Worm (Caenorhabditis elegans) whole organism, young adult: ENCODE measurements around the gene F36A4.4.

Source experiments
- F49E8.2 ChIP-seq: sonication (generic microtip); optimal IDR thresholded peaks from 3 replicates; lab custom pipeline; 2017; ENCODE audit warnings: missing genetic modification characterization, mild to moderate bottlenecking, missing compliant biosample characterization, antibody characterized with exemption, moderate library complexity; ENCODE audit not compliant: insufficient read depth
- dpl-1 ChIP-seq: fragments of 150-350 bp; optimal IDR thresholded peaks from 2 replicates; lab custom pipeline; 2014; ENCODE audit warnings: missing biosample characterization, missing genetic modification reagents, missing genetic modification characterization
- egl-44 ChIP-seq: fragments of 200-800 bp; sonication (Bioruptor generic); IDR thresholded peaks from 2 replicates; pipeline ENCODE4 v1.3.6; 2022; ENCODE audit warnings: missing genetic modification reagents, missing genetic modification characterization, missing compliant biosample characterization
- hrde-1 ChIP-seq: sonication (generic microtip); optimal IDR thresholded peaks from 2 replicates; lab custom pipeline; 2016; ENCODE audit warnings: missing genetic modification characterization, mild to moderate bottlenecking, missing compliant biosample characterization, moderate library complexity, missing genotype, missing genetic modification reagents, borderline replicate concordance
- nhr-120 ChIP-seq: fragments of 200-800 bp; sonication (Bioruptor generic); IDR thresholded peaks from 2 replicates; pipeline ENCODE4 v1.3.6; 2022; ENCODE audit warnings: missing genetic modification characterization, missing compliant biosample characterization
- sea-2 ChIP-seq: fragments of 200-800 bp; sonication (Bioruptor generic); IDR thresholded peaks from 2 replicates; pipeline ENCODE4 v1.3.6; 2022; ENCODE audit warnings: missing genetic modification characterization, missing compliant biosample characterization
- ztf-26 ChIP-seq: sonication (generic microtip); optimal IDR thresholded peaks from 2 replicates; lab custom pipeline; 2017; ENCODE audit warnings: missing genetic modification characterization, missing compliant biosample characterization

DNA sequence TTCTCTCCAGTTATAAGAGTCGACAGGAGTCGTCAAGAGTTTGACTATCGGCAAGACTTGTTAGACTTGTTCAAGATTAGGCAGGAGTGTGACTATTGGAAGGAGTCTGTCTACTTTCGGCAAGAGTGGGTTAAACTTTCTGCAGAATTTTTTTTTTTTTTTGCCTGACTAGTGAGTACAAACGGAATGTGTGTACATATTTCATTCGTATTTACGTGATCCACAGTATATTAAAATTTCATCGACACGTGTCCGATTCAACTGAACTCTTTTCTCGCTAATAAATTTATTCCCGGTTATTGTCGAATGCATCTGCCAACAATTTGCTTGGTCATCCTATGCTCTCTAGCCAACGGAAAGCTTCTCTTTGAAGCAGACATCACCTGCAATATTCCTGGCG lies 4.7 kb downstream of the F36A4.4 start, which contains the start of gene F36A4.1:
- TF ChIP-seq F49E8.2 (tag; lab: Kevin White, UChicago) (no peak), nhr-120 (GFP tag; lab: Robert Waterston, UW) (no peak), sea-2 (GFP tag; lab: Robert Waterston, UW) (no peak), egl-44 (GFP tag; lab: Robert Waterston, UW) (no peak), hrde-1 (tag; lab: Kevin White, UChicago) (no peak), dpl-1 (no peak), ztf-26 (no peak)
